Worm (Caenorhabditis elegans): ENCODE measurements around the gene pph-4.2.

Gene pph-4.2

DNA sequence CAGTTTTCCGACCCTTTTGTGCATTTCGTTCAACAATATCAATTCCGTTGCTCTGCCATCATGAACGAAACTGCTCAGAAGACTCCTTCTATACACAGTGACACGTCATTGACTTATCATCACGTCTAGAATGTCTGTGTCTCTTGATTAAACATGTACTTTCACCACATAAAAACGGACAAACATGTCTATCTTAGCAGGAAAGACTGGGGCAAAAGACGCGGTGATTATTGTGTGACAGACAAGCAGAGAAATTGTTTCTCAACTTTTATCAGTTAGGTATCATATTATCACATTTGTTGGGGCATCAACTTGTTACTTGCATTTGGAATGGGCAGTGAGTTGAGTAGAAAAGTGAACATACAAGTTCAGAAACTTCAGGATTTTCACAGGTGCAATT lies 51.8 kb downstream of the pph-4.2 start (continued):
- no peak for TF ChIP-seq arid-1 (GFP tag; conservative IDR thresholded peaks at IDR 0.05)
- TF ChIP-seq nhr-28 (tag; optimal IDR thresholded peaks at IDR 0.05): peak; percentile 78
- TF ChIP-seq daf-16 (GFP tag; optimal IDR thresholded peaks at IDR 0.05): peak in 1 of 2 experiments; percentile 30
- peak; percentile 98 for TF ChIP-seq daf-16 (tag; optimal IDR thresholded peaks at IDR 0.05)
- peak; percentile 25 for TF ChIP-seq gei-8 (GFP tag; optimal IDR thresholded peaks at IDR 0.05)
- TF ChIP-seq lin-1 (GFP tag; IDR thresholded peaks at IDR 0.05): peak; percentile 81
- TF ChIP-seq ama-1 (optimal IDR thresholded peaks at IDR 0.05): no peak

Data from whole organism, L4 larva.